Fruit fly (Drosophila melanogaster) whole organism, embryonic: ENCODE data around the gene vers.

Experiments used
- Abd-B ChIP-seq: fragments of 200-800 bp; sonication (Bioruptor generic); optimal IDR thresholded peaks from 2 replicates; lab custom pipeline; 2018; ENCODE audit warnings: missing biosample characterization, mild to moderate bottlenecking, missing genetic modification characterization, moderate library complexity
- B-H1 ChIP-seq: fragments of 200-800 bp; sonication (Bioruptor generic); IDR thresholded peaks from 3 replicates; pipeline ENCODE4 v1.3.6; 2022; ENCODE audit warnings: missing biosample characterization, missing genetic modification characterization
- C15 ChIP-seq: fragments of 200-800 bp; sonication (Bioruptor generic); IDR thresholded peaks from 3 replicates; pipeline ENCODE4 v1.3.6; 2022; ENCODE audit warnings: missing biosample characterization, missing genetic modification characterization
- CG10431 ChIP-seq: fragments of 200-800 bp; sonication (Bioruptor generic); optimal IDR thresholded peaks from 3 replicates; lab custom pipeline; 2018; ENCODE audit warnings: missing biosample characterization, mild to moderate bottlenecking, missing genetic modification characterization
- CG12219 ChIP-seq: fragments of 200-800 bp; sonication (Bioruptor generic); optimal IDR thresholded peaks from 3 replicates; lab custom pipeline; 2018; ENCODE audit warnings: missing biosample characterization, mild to moderate bottlenecking, missing genetic modification characterization
- CG1529 ChIP-seq: fragments of 200-800 bp; sonication (Bioruptor generic); optimal IDR thresholded peaks from 3 replicates; lab custom pipeline; 2018; ENCODE audit warnings: missing biosample characterization, missing genetic modification characterization
- CG1647 ChIP-seq: fragments of 200-800 bp; sonication (Bioruptor generic); optimal IDR thresholded peaks from 3 replicates; lab custom pipeline; 2016; ENCODE audit warnings: missing biosample characterization, missing genetic modification characterization
- CG2199 ChIP-seq: fragments of 200-800 bp; sonication (Bioruptor generic); IDR thresholded peaks from 3 replicates; pipeline ENCODE4 v1.3.6; 2022; ENCODE audit warnings: missing biosample characterization, missing genetic modification characterization
- CG3838 ChIP-seq: fragments of 200-800 bp; sonication (Bioruptor generic); optimal IDR thresholded peaks from 3 replicates; lab custom pipeline; 2016; ENCODE audit warnings: missing biosample characterization, missing genetic modification characterization
- CG4360 ChIP-seq: fragments of 200-800 bp; sonication (Bioruptor generic); IDR thresholded peaks from 2 replicates; pipeline ENCODE4 v1.3.6; 2022; ENCODE audit warnings: missing biosample characterization, missing genetic modification characterization
- CG4730 ChIP-seq: fragments of 200-800 bp; sonication (Bioruptor generic); IDR thresholded peaks from 2 replicates; pipeline ENCODE4 v1.3.6; 2022; ENCODE audit warnings: missing biosample characterization, missing genetic modification characterization
- CG6175 ChIP-seq: fragments of 200-800 bp; sonication (Bioruptor generic); IDR thresholded peaks from 3 replicates; pipeline ENCODE4 v1.3.6; 2022; ENCODE audit warnings: missing biosample characterization, missing genetic modification characterization
- CG6689 ChIP-seq: fragments of 200-800 bp; sonication (Bioruptor generic); IDR thresholded peaks from 2 replicates; pipeline ENCODE4 v1.3.6; 2022; ENCODE audit warnings: missing biosample characterization, missing genetic modification characterization
- CG7372 ChIP-seq: fragments of 200-800 bp; sonication (Bioruptor generic); IDR thresholded peaks from 2 replicates; pipeline ENCODE4 v1.3.6; 2022; ENCODE audit warnings: missing biosample characterization, missing genetic modification characterization
- CG7786 ChIP-seq: fragments of 200-800 bp; sonication (Bioruptor generic); optimal IDR thresholded peaks from 2 replicates; lab custom pipeline; 2016; ENCODE audit warnings: missing biosample characterization, missing genetic modification characterization
- CG7928 ChIP-seq: fragments of 200-800 bp; sonication (Bioruptor generic); optimal IDR thresholded peaks from 2 replicates; lab custom pipeline; 2017; ENCODE audit warnings: missing biosample characterization, mild to moderate bottlenecking, missing genetic modification characterization
- CG8089 ChIP-seq: fragments of 200-800 bp; sonication (Bioruptor generic); optimal IDR thresholded peaks from 3 replicates; lab custom pipeline; 2016; ENCODE audit warnings: missing biosample characterization, missing genetic modification characterization
- CG8281 ChIP-seq: fragments of 200-800 bp; sonication (Bioruptor generic); optimal IDR thresholded peaks from 2 replicates; lab custom pipeline; 2018; ENCODE audit warnings: missing biosample characterization, mild to moderate bottlenecking, missing genetic modification characterization, moderate library complexity
- CG9727 ChIP-seq: fragments of 200-800 bp; sonication (Bioruptor generic); optimal IDR thresholded peaks from 3 replicates; lab custom pipeline; 2017; ENCODE audit warnings: missing biosample characterization, mild to moderate bottlenecking, missing genetic modification characterization
- CkIIα-i1 ChIP-seq: fragments of 200-800 bp; sonication (Bioruptor generic); IDR thresholded peaks from 2 replicates; pipeline ENCODE4 v1.3.6; 2022; ENCODE audit warnings: missing biosample characterization, missing genetic modification characterization
- CrebB ChIP-seq: fragments of 200-800 bp; sonication (Bioruptor generic); optimal IDR thresholded peaks from 3 replicates; lab custom pipeline; 2018; ENCODE audit warnings: missing biosample characterization, mild to moderate bottlenecking, missing genetic modification characterization
- D19B ChIP-seq: fragments of 200-800 bp; sonication (Bioruptor generic); optimal IDR thresholded peaks from 2 replicates; lab custom pipeline; 2017; ENCODE audit warnings: missing biosample characterization, mild to moderate bottlenecking, missing genetic modification characterization
- Elba2 ChIP-seq: fragments of 200-800 bp; sonication (Bioruptor generic); optimal IDR thresholded peaks from 3 replicates; lab custom pipeline; 2016; ENCODE audit warnings: missing biosample characterization, missing genetic modification characterization
- Fer1 ChIP-seq: fragments of 200-800 bp; sonication (Bioruptor generic); optimal IDR thresholded peaks from 2 replicates; lab custom pipeline; 2017; ENCODE audit warnings: missing biosample characterization, mild to moderate bottlenecking, missing genetic modification characterization
- Gug ChIP-seq: fragments of 200-800 bp; sonication (Bioruptor generic); IDR thresholded peaks from 4 replicates; pipeline ENCODE4 v1.3.6; 2022; ENCODE audit warnings: missing biosample characterization, missing genetic modification characterization
- HmgZ ChIP-seq: fragments of 200-800 bp; sonication (Bioruptor generic); optimal IDR thresholded peaks from 2 replicates; lab custom pipeline; 2018; ENCODE audit warnings: missing biosample characterization, mild to moderate bottlenecking, missing genetic modification characterization
- Hmx ChIP-seq: fragments of 200-800 bp; sonication (Bioruptor generic); optimal IDR thresholded peaks from 2 replicates; lab custom pipeline; 2016; ENCODE audit warnings: missing biosample characterization, missing genetic modification characterization
- Hr39 ChIP-seq: fragments of >200 bp; optimal IDR thresholded peaks from 2 replicates; lab custom pipeline; 2017
- Optix ChIP-seq: fragments of 200-800 bp; sonication (Bioruptor generic); IDR thresholded peaks from 3 replicates; pipeline ENCODE4 v1.3.6; 2022; ENCODE audit warnings: missing biosample characterization, missing genetic modification characterization
- Xbp1 ChIP-seq: fragments of 200-800 bp; sonication (Bioruptor generic); optimal IDR thresholded peaks from 3 replicates; lab custom pipeline; 2016; ENCODE audit warnings: missing biosample characterization, mild to moderate bottlenecking, missing genetic modification characterization
- ase ChIP-seq: fragments of 200-800 bp; sonication (Bioruptor generic); IDR thresholded peaks from 3 replicates; pipeline ENCODE4 v1.3.6; 2022; ENCODE audit warnings: missing biosample characterization, missing genetic modification characterization
- ato ChIP-seq: fragments of 200-800 bp; sonication (Bioruptor generic); IDR thresholded peaks from 2 replicates; pipeline ENCODE4 v1.3.6; 2022; ENCODE audit warnings: missing biosample characterization, missing genetic modification characterization; ENCODE audit not compliant: partially characterized antibody
- ci ChIP-seq: fragments of 200-800 bp; sonication (Bioruptor generic); IDR thresholded peaks from 3 replicates; pipeline ENCODE4 v1.3.6; 2022; ENCODE audit warnings: missing biosample characterization, missing genetic modification characterization
- crp ChIP-seq, 2 experiments: fragments of 200-800 bp; sonication (Bioruptor generic); optimal IDR thresholded peaks; 2 replicates in 1 of 2; 3 replicates in 1 of 2; lab custom pipeline; 2017; ENCODE audit warnings: missing biosample characterization in 2 of 2, missing genetic modification characterization in 2 of 2, mild to moderate bottlenecking in 1 of 2, moderate library complexity in 1 of 2
- danr ChIP-seq: fragments of 200-800 bp; sonication (Bioruptor generic); IDR thresholded peaks from 2 replicates; pipeline ENCODE4 v1.3.6; 2022; ENCODE audit warnings: missing biosample characterization, missing genetic modification characterization
- disco-r ChIP-seq: fragments of 200-800 bp; sonication (Bioruptor generic); optimal IDR thresholded peaks from 2 replicates; lab custom pipeline; 2016; ENCODE audit warnings: missing biosample characterization, missing genetic modification characterization
- dmrt11E ChIP-seq: fragments of 200-800 bp; sonication (Bioruptor generic); optimal IDR thresholded peaks from 3 replicates; lab custom pipeline; 2018; ENCODE audit warnings: missing biosample characterization, mild to moderate bottlenecking, missing genetic modification characterization, moderate library complexity
- ewg ChIP-seq: fragments of 200-800 bp; sonication (Bioruptor generic); optimal IDR thresholded peaks from 3 replicates; lab custom pipeline; 2017; ENCODE audit warnings: mild to moderate bottlenecking, missing biosample characterization, missing genetic modification reagents, missing genetic modification characterization
- fd102C ChIP-seq: fragments of 200-800 bp; sonication (Bioruptor generic); optimal IDR thresholded peaks from 2 replicates; lab custom pipeline; 2018; ENCODE audit warnings: missing biosample characterization, mild to moderate bottlenecking, missing genetic modification characterization, moderate library complexity
- fd96Cb ChIP-seq: fragments of 200-800 bp; sonication (Bioruptor generic); optimal IDR thresholded peaks from 2 replicates; lab custom pipeline; 2018; ENCODE audit warnings: missing biosample characterization, mild to moderate bottlenecking, missing genetic modification characterization, moderate library complexity
- gem ChIP-seq: fragments of 200-800 bp; sonication (Bioruptor generic); optimal IDR thresholded peaks from 2 replicates; lab custom pipeline; 2019; ENCODE audit warnings: missing biosample characterization, mild to moderate bottlenecking, missing genetic modification characterization, moderate library complexity
- gsb-n ChIP-seq: fragments of 200-800 bp; sonication (Bioruptor generic); optimal IDR thresholded peaks from 3 replicates; lab custom pipeline; 2018; ENCODE audit warnings: missing biosample characterization, mild to moderate bottlenecking, missing genetic modification characterization
- ind ChIP-seq: fragments of 200-800 bp; sonication (Bioruptor generic); optimal IDR thresholded peaks from 3 replicates; lab custom pipeline; 2016; ENCODE audit warnings: missing biosample characterization, missing genetic modification characterization
- ken ChIP-seq: fragments of 200-800 bp; sonication (Bioruptor generic); IDR thresholded peaks from 3 replicates; pipeline ENCODE4 v1.3.6; 2022; ENCODE audit warnings: missing biosample characterization, missing genetic modification characterization
- lab ChIP-seq: fragments of 200-800 bp; sonication (Bioruptor generic); optimal IDR thresholded peaks from 3 replicates; lab custom pipeline; 2017; ENCODE audit warnings: missing biosample characterization, missing genetic modification characterization, mild to moderate bottlenecking, moderate library complexity, missing genetic modification reagents
- ranshi ChIP-seq: fragments of 200-800 bp; sonication (Bioruptor generic); IDR thresholded peaks from 2 replicates; pipeline ENCODE4 v1.3.6; 2022; ENCODE audit warnings: missing biosample characterization, missing genetic modification characterization
- row ChIP-seq: fragments of 200-800 bp; sonication (Bioruptor generic); IDR thresholded peaks from 3 replicates; pipeline ENCODE4 v1.3.6; 2022; ENCODE audit warnings: missing biosample characterization, missing genetic modification characterization
- vfl ChIP-seq: fragments of 200-800 bp; sonication (Bioruptor generic); optimal IDR thresholded peaks from 2 replicates; lab custom pipeline; 2016; ENCODE audit warnings: missing biosample characterization, missing genetic modification characterization

Gene vers

DNA sequence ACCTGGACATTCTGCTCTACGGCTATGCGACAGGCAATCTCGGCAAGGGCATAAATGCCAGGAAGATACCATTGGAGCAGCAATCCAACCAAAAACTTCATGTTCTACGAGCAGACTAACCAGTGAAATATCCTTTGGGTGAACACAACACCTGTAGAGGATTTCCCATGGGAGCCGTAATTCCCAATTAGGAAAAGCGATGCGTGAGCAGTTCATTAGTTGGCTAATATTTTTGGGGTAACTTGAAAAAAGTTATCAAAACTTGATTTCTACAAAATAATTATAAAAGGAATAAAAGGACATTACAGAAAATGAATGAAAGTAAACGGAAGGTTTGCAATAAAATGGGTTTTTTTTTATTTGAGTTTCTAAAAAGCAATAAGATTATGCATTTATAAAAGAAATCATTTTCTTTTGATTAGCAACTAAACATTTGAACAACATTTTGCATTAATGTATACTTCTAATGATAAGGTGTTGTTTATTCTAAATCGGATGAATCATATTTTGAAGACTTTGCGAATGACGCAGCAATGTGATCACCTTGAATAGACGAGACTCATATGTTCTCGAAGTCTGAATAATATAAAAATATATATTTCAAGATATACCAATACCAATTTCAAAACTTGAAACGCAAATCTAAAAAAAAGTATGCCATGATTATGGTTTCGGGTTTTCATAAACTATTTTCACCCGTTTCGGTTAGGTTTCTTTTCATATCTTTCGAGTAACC lies 11.6 kb downstream of the vers start, which contains the start of the genes Ir68b and CG34241:
Gene Ir68b, minus strand, starts transcription at position 101 of the 736 bp plus-strand sequence.
Gene CG34241, plus strand, starts transcription at position 686 of the 736 bp plus-strand sequence.
- no peak for TF ChIP-seq ase (GFP tag; lab: Robert Waterston, UW)
- no peak for TF ChIP-seq gsb-n (tag; lab: Kevin White, UChicago)
- no peak for TF ChIP-seq CG6175 (GFP tag; lab: Robert Waterston, UW)
- no peak for TF ChIP-seq disco-r (GFP tag; lab: Kevin White, UChicago)
- TF ChIP-seq dmrt11E (tag; lab: Kevin White, UChicago) = no peak
- TF ChIP-seq HmgZ (tag; lab: Kevin White, UChicago) = no peak
- TF ChIP-seq row = no peak
- TF ChIP-seq CrebB = no peak
- TF ChIP-seq ind (GFP tag; lab: Kevin White, UChicago) = no peak
- TF ChIP-seq C15 (GFP tag; lab: Robert Waterston, UW) = no peak
- no peak for TF ChIP-seq CG6689
- TF ChIP-seq CkIIα-i1 (GFP tag; lab: Robert Waterston, UW) = no peak

DNA sequence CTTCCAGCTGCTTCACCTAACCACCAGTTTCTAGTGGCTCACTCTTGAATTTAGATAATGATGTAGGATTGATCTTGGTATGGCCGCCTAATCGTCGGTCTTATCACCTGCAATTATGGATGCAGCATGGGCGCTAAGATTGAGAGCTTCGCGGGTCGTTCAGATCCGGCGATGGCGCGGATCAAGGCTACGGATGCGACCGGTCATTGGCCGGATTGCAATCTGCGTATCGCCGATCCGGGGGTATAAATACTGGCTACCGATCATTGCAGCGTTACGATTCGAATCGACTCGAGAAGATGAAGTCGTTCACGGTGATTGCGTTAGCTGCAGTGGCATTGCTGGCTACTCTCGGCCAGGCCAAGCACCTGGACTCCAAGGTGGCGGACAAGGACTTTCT lies 13.2 kb downstream of the vers start, which contains the start of gene Lsp2:
Gene Lsp2, plus strand, starts transcription at position 283 of the 400 bp plus-strand sequence.
- TF ChIP-seq CG7786 (GFP tag; lab: Kevin White, UChicago) (no peak), ranshi (GFP tag; lab: Robert Waterston, UW) (no peak), CG8281 (tag; lab: Kevin White, UChicago) (no peak), Elba2 (GFP tag; lab: Kevin White, UChicago) (no peak), CG1529 (no peak), fd102C (GFP tag; lab: Kevin White, UChicago) (no peak), B-H1 (GFP tag; lab: Robert Waterston, UW) (no peak), D19B (GFP tag; lab: Kevin White, UChicago) (no peak), Optix (GFP tag; lab: Robert Waterston, UW) (no peak), CG9727 (GFP tag; lab: Kevin White, UChicago) (no peak), Xbp1 (GFP tag; lab: Kevin White, UChicago) (no peak), Hr39 (no peak), fd96Cb (tag; lab: Kevin White, UChicago) (no peak), crp (GFP tag; optimal IDR thresholded peaks at IDR 0.05; lab: Kevin White, UChicago) (no peak), gem (tag; lab: Kevin White, UChicago) (no peak), Abd-B (GFP tag; lab: Kevin White, UChicago) (no peak), CG1647 (GFP tag; lab: Kevin White, UChicago) (no peak), Fer1 (GFP tag; lab: Kevin White, UChicago) (no peak), lab (GFP tag; lab: Kevin White, UChicago) (no peak), CG7372 (GFP tag; lab: Robert Waterston, UW) (no peak)

- peak; percentile 30 for TF ChIP-seq CG4360
- TF ChIP-seq CG3838 (GFP tag; lab: Kevin White, UChicago) = peak; percentile 1
- peak; percentile 45; the same call in 1 of the 2 replicates for TF ChIP-seq CG7372 (GFP tag; lab: Robert Waterston, UW)
- TF ChIP-seq CG8089 (GFP tag; lab: Kevin White, UChicago) = peak; percentile 25
- peak; percentile 75 for TF ChIP-seq ken (GFP tag; lab: Robert Waterston, UW)
- peak; percentile 48; the same call in 1 of the 4 replicates for TF ChIP-seq Gug (GFP tag; lab: Robert Waterston, UW)
- peak; percentile 82 for TF ChIP-seq CG4730 (GFP tag; lab: Robert Waterston, UW)
- peak; percentile 26; the same call in 1 of the 2 replicates for TF ChIP-seq danr (GFP tag; lab: Robert Waterston, UW)
- TF ChIP-seq ewg (GFP tag; lab: Kevin White, UChicago) = peak; percentile 64
- TF ChIP-seq Hmx (GFP tag; lab: Kevin White, UChicago) = no peak
- 0 out of 2 replicates have a peak, but pooled peaks have one; percentile 19 for TF ChIP-seq ato
- TF ChIP-seq CG2199 = no peak
- peak; percentile 49 for TF ChIP-seq CG12219 (GFP tag; lab: Kevin White, UChicago)
- TF ChIP-seq CG7928 (GFP tag; lab: Kevin White, UChicago) = peak; percentile 97
- TF ChIP-seq CG10431 (GFP tag; lab: Kevin White, UChicago) = peak; percentile 42
- peak; percentile 89 for TF ChIP-seq ci
- TF ChIP-seq vfl (GFP tag; lab: Kevin White, UChicago) = no peak
- peak; percentile 76 for TF ChIP-seq B-H1 (GFP tag; lab: Robert Waterston, UW)
- TF ChIP-seq gsb-n (tag; lab: Kevin White, UChicago) = peak; percentile 85
Measured at dm6 chr3L:12131918-12132317, 16.0 kb downstream of the vers start, which contains the start of gene DEF8. DEF8 (plus strand) TSS chr3L:12132146.
